Worm (Caenorhabditis elegans): ENCODE data around the gene W02B3.7.

- no peak for TF ChIP-seq ref-1 (GFP tag; conservative IDR thresholded peaks at IDR 0.05)
- TF ChIP-seq ztf-29 (GFP tag; IDR thresholded peaks at IDR 0.05) = no peak
- peak; percentile 74 for TF ChIP-seq klf-2 (GFP tag; conservative IDR thresholded peaks at IDR 0.05)
- no peak for TF ChIP-seq med-1 (GFP tag; optimal IDR thresholded peaks at IDR 0.05; ENCODE audit: insufficient read depth)
- TF ChIP-seq flt-1 (GFP tag; IDR thresholded peaks at IDR 0.05) = peak; percentile 81; the same call in 1 of the 2 replicates
Measured at ce11 chrIII:640198-640803, 51.5 kb downstream of the W02B3.7 start, which contains the start of the genes tag-266 and tag-267.

All from whole organism, midembryonic.